Worm (Caenorhabditis elegans): Measurements from ENCODE around the gene Y65A5A.24.

ce11 chrIV:16407800-16408199 lies 14.0 kb downstream of the Y65A5A.24 start:
- no peak for TF ChIP-seq aly-2 (tag; optimal IDR thresholded peaks at IDR 0.05)
- TF ChIP-seq elt-1 (tag; optimal IDR thresholded peaks at IDR 0.05): no peak
- no peak for TF ChIP-seq nhr-77 (tag; optimal IDR thresholded peaks at IDR 0.05)

Measured in whole organism, L2 larva.